Worm (Caenorhabditis elegans) whole organism, L4 larva: ENCODE data around the gene C09E9.1.

Experiments used
- T20F7.1 ChIP-seq: fragments of 200-800 bp; sonication (Bioruptor generic); optimal IDR thresholded peaks from 2 replicates; lab custom pipeline; 2018; ENCODE audit warnings: mild to moderate bottlenecking, missing genetic modification characterization, missing compliant biosample characterization
- ZK546.5 ChIP-seq, 2 experiments: sonication (generic microtip); optimal IDR thresholded peaks; 2 replicates each; lab custom pipeline; 2017; ENCODE audit warnings: missing biosample characterization in 2 of 2, missing genetic modification characterization in 2 of 2
- dpl-1 ChIP-seq: fragments of 150-350 bp; optimal IDR thresholded peaks from 2 replicates; lab custom pipeline; 2014; ENCODE audit warnings: missing biosample characterization, missing genetic modification reagents, missing genetic modification characterization
- dve-1 ChIP-seq: sonication (generic microtip); optimal IDR thresholded peaks from 2 replicates; lab custom pipeline; 2017; ENCODE audit warnings: antibody characterized with exemption, mild to moderate bottlenecking, missing genetic modification characterization, missing compliant biosample characterization; ENCODE audit not compliant: insufficient read depth
- egl-27 ChIP-seq: sonication (generic microtip); optimal IDR thresholded peaks from 3 replicates; lab custom pipeline; 2017; ENCODE audit warnings: missing biosample characterization, missing genetic modification reagents, missing genetic modification characterization
- hlh-11 ChIP-seq: fragments of 200-800 bp; sonication (Bioruptor generic); optimal IDR thresholded peaks from 2 replicates; lab custom pipeline; 2018; ENCODE audit warnings: mild to moderate bottlenecking, missing genetic modification characterization, missing compliant biosample characterization
- lin-38 ChIP-seq: fragments of 200-800 bp; sonication (Bioruptor generic); IDR thresholded peaks from 2 replicates; pipeline ENCODE4 v1.3.6; 2022; ENCODE audit warnings: missing genetic modification reagents, missing genetic modification characterization, missing compliant biosample characterization
- nhr-42 ChIP-seq: fragments of 200-800 bp; sonication (Bioruptor generic); IDR thresholded peaks from 2 replicates; pipeline ENCODE4 v1.3.6; 2022; ENCODE audit warnings: missing genetic modification characterization, missing compliant biosample characterization
- nhr-76 ChIP-seq: fragments of 150-350 bp; optimal IDR thresholded peaks from 2 replicates; lab custom pipeline; 2014; ENCODE audit warnings: missing biosample characterization, missing genetic modification characterization
- nhr-77 ChIP-seq: fragments of 150-350 bp; optimal IDR thresholded peaks from 2 replicates; lab custom pipeline; 2014; ENCODE audit warnings: missing biosample characterization, missing genetic modification characterization
- pqm-1 ChIP-seq: sonication (generic microtip); optimal IDR thresholded peaks from 2 replicates; lab custom pipeline; 2017; ENCODE audit warnings: missing biosample characterization, missing genetic modification characterization
- set-16 ChIP-seq: fragments of 200-800 bp; sonication (Bioruptor generic); IDR thresholded peaks from 2 replicates; pipeline ENCODE4 v1.3.6; 2022; ENCODE audit warnings: missing genetic modification reagents, missing genetic modification characterization, missing compliant biosample characterization
- spr-3 ChIP-seq: fragments of 200-800 bp; sonication (Bioruptor generic); optimal IDR thresholded peaks from 2 replicates; lab custom pipeline; 2018; ENCODE audit warnings: mild to moderate bottlenecking, missing genetic modification characterization, missing compliant biosample characterization
- tra-1 ChIP-seq: fragments of 200-800 bp; sonication (Bioruptor generic); IDR thresholded peaks from 2 replicates; pipeline ENCODE4 v1.3.6; 2022; ENCODE audit warnings: missing genetic modification reagents, missing genetic modification characterization, missing compliant biosample characterization

ce11 chrIV:1238147-1238546, 36.5 kb upstream of the C09E9.1 start:
- TF ChIP-seq pqm-1 (tag; lab: Kevin White, UChicago), result no peak
- no peak for TF ChIP-seq nhr-42 (GFP tag; lab: Robert Waterston, UW)
- TF ChIP-seq lin-38 (GFP tag; lab: Robert Waterston, UW), result no peak
- TF ChIP-seq nhr-77 (tag; lab: Kevin White, UChicago), result no peak
- TF ChIP-seq dpl-1 (GFP tag; lab: Kevin White, UChicago), result no peak
- TF ChIP-seq spr-3 (GFP tag; lab: Kevin White, UChicago), result no peak
- no peak for TF ChIP-seq set-16 (GFP tag; lab: Robert Waterston, UW)
- TF ChIP-seq T20F7.1 (GFP tag; lab: Kevin White, UChicago), result no peak
- TF ChIP-seq hlh-11, result no peak
- TF ChIP-seq egl-27 (tag; lab: Kevin White, UChicago), result no peak
- no peak for TF ChIP-seq dve-1 (tag; lab: Kevin White, UChicago)
- no peak for TF ChIP-seq tra-1 (GFP tag; lab: Robert Waterston, UW)
- no peak for TF ChIP-seq ZK546.5 (tag; optimal IDR thresholded peaks at IDR 0.05; lab: Kevin White, UChicago)
- TF ChIP-seq nhr-76, result no peak
